Worm (Caenorhabditis elegans): Measurements from ENCODE around the gene psme-3.
A peak's percentile ranks its signal among the peaks of the same experiment; 100 is the strongest.

Gene psme-3

DNA sequence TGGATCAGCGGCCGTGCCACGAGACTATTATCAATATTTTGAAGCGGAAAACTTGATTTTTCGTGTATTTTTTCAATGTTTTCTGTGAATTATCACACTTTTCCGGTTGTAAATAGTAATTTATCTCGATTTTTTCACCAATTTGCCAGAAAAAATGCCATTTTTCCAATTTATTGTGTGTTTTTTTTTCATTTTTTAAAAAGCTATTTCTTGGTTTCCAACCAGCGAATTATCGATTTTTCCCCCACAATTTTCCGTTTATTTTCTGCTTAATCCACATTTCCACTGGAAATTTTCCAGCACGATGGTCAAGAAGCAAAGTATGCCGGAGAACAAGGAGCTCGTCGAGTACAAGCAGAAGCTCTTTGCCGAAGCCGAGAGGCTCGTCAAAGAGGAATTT, at the start of gene psme-3:
psme-3 (plus strand) TSS at position 301 of the 400 bp plus-strand sequence.
- TF ChIP-seq snpc-4 (tag; optimal IDR thresholded peaks at IDR 0.05) (no peak), ceh-16 (tag; optimal IDR thresholded peaks at IDR 0.05) (no peak), dmd-4 (tag; optimal IDR thresholded peaks at IDR 0.05) (no peak)

DNA sequence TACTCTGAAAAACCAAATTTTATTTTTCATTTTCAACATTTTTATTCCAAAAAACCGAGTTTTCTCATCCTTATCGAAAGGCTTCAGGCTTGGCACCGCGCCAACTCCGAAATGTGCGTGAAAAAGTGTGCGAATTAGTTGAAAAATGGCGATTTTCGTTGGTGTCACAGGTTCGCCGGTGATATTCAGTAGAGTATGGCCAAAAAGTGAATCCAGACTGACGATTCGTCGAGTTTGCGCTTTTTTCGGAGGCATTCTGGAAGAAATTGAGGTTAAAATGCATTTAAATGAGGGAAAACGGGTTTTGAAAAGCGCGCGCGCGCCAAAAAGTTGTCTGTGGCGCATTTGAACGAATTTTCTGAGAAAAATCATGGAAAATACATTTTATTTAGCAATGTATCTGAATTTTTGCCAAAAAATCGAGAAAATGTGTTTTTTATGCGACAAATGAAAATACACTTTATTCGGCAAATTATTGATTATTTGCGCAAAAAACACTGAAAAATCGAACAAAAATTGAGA, 44.4 kb upstream of the psme-3 start, which contains the start of the genes Y66D12A.16 and such-1:
Y66D12A.16 (plus strand) TSS at position 51 of the 522 bp plus-strand sequence.
such-1 (minus strand) TSS at position 256 of the 522 bp plus-strand sequence.
- no peak for TF ChIP-seq C34F6.9 (tag; optimal IDR thresholded peaks at IDR 0.05)
- TF ChIP-seq sma-9 (GFP tag; optimal IDR thresholded peaks at IDR 0.05) = no peak
- no peak for TF ChIP-seq sma-9 (tag; optimal IDR thresholded peaks at IDR 0.05)
- TF ChIP-seq sem-4 (tag; optimal IDR thresholded peaks at IDR 0.05) = no peak
- TF ChIP-seq fos-1 (tag; optimal IDR thresholded peaks at IDR 0.05) = no peak
- TF ChIP-seq aly-2 (tag; optimal IDR thresholded peaks at IDR 0.05) = no peak
- TF ChIP-seq elt-1 (tag; optimal IDR thresholded peaks at IDR 0.05) = no peak
- no peak for TF ChIP-seq zag-1 (tag; optimal IDR thresholded peaks at IDR 0.05)
- TF ChIP-seq unc-62 (GFP tag; optimal IDR thresholded peaks at IDR 0.05) = no peak
- TF ChIP-seq nhr-21 (tag; optimal IDR thresholded peaks at IDR 0.05) = no peak

DNA sequence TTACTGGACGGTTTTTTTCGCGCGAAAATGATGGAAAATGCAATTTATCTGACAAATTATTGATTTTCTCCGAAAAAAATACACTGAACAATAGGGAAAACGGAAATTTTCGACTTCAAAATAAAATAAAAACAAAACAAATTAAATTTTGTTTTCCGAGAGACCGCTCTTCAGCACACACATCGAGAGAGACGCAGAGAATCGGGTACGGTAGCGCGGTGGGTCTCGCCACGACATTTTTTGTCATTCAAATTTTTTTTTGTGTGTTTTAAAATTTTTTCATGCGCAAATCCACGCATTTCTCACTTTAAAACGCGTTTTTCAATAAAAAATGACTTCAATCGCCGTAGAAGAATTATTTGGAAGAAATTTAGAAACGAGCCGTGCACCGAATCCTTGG, 43.9 kb upstream of the psme-3 start:
- TF ChIP-seq sem-4 (tag; optimal IDR thresholded peaks at IDR 0.05) (no peak), aly-2 (tag; optimal IDR thresholded peaks at IDR 0.05) (no peak), nhr-77 (tag; optimal IDR thresholded peaks at IDR 0.05) (no peak), mbf-1 (tag; optimal IDR thresholded peaks at IDR 0.05) (no peak), peb-1 (tag; optimal IDR thresholded peaks at IDR 0.05) (no peak), skn-1 (tag; optimal IDR thresholded peaks at IDR 0.05) (no peak), unc-62 (GFP tag; optimal IDR thresholded peaks at IDR 0.05) (no peak), nhr-6 (tag; optimal IDR thresholded peaks at IDR 0.05) (no peak), unc-55 (GFP tag; optimal IDR thresholded peaks at IDR 0.05) (no peak), lin-11 (tag; optimal IDR thresholded peaks at IDR 0.05) (no peak), ztf-11 (tag; optimal IDR thresholded peaks at IDR 0.05) (no peak), snpc-4 (tag; optimal IDR thresholded peaks at IDR 0.05) (no peak)

DNA sequence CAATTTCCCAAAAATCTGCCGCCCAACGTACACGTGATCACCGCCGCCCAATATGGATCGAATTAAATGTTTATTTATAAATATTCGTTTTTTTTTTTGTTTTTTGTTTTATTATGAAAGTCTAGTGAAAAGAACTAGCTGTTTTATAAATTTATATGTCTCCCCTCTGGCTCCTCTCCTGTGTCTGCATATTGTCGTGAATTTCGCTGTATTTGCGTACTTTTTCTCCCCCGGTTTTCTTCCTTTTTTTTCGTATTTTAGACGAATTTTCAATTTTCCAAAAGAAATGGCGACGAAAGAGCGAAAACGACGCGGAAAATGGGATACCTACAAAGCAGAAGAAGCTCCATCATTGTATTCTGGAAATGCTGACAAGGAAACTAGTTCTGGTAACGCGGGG, 41.5 kb upstream of the psme-3 start, which contains the start of gene xpb-1:
xpb-1 (plus strand) TSS at position 262 of the 400 bp plus-strand sequence.
- TF ChIP-seq unc-39 (tag; optimal IDR thresholded peaks at IDR 0.05) = no peak
- TF ChIP-seq lsy-2 (tag; optimal IDR thresholded peaks at IDR 0.05) = peak in 1 of 2 experiments; percentile 42
- no peak for TF ChIP-seq lin-39 (tag; optimal IDR thresholded peaks at IDR 0.05)
- no peak for TF ChIP-seq nhr-6 (tag; optimal IDR thresholded peaks at IDR 0.05)
- TF ChIP-seq ceh-16 (tag; optimal IDR thresholded peaks at IDR 0.05) = no peak
- no peak for TF ChIP-seq lin-13 (GFP tag; optimal IDR thresholded peaks at IDR 0.05)
- no peak for TF ChIP-seq crh-2 (tag; optimal IDR thresholded peaks at IDR 0.05)
- no peak for TF ChIP-seq egl-27 (tag; optimal IDR thresholded peaks at IDR 0.05)
- TF ChIP-seq blmp-1 (tag; optimal IDR thresholded peaks at IDR 0.05; ENCODE audit: insufficient read depth) = no peak
- TF ChIP-seq peb-1 (tag; optimal IDR thresholded peaks at IDR 0.05) = no peak
- TF ChIP-seq mdl-1 (tag; optimal IDR thresholded peaks at IDR 0.05) = no peak
- TF ChIP-seq elt-3 (tag; optimal IDR thresholded peaks at IDR 0.05) = no peak
- TF ChIP-seq R02D3.7 (tag; optimal IDR thresholded peaks at IDR 0.05) = no peak
- TF ChIP-seq nhr-10 (tag; optimal IDR thresholded peaks at IDR 0.05) = no peak
- peak; percentile 54 for TF ChIP-seq gmeb-1 (tag; optimal IDR thresholded peaks at IDR 0.05)
- no peak for TF ChIP-seq zag-1 (tag; optimal IDR thresholded peaks at IDR 0.05)
- no peak for TF ChIP-seq ama-1 (optimal IDR thresholded peaks at IDR 0.05)
- TF ChIP-seq unc-55 (GFP tag; optimal IDR thresholded peaks at IDR 0.05) = peak; percentile 48
- TF ChIP-seq C34F6.9 (tag; optimal IDR thresholded peaks at IDR 0.05) = peak; percentile 5
- TF ChIP-seq sem-4 (tag; optimal IDR thresholded peaks at IDR 0.05) = no peak
- TF ChIP-seq skn-1 (tag; optimal IDR thresholded peaks at IDR 0.05) = no peak
- no peak for TF ChIP-seq sma-3 (GFP tag; optimal IDR thresholded peaks at IDR 0.05)
- no peak for TF ChIP-seq fos-1 (tag; optimal IDR thresholded peaks at IDR 0.05)
- TF ChIP-seq elt-1 (tag; optimal IDR thresholded peaks at IDR 0.05) = no peak
- no peak for TF ChIP-seq Y55F3AM.14 (GFP tag; optimal IDR thresholded peaks at IDR 0.05)
